Worm (Caenorhabditis elegans) whole organism, early embryonic: Measurements from ENCODE around the gene taf-11.1.

Experiments
- B0310.2 ChIP-seq: sonication (generic microtip); optimal IDR thresholded peaks from 2 replicates; lab custom pipeline; 2016; ENCODE audit warnings: mild to moderate bottlenecking, missing genetic modification characterization, missing compliant biosample characterization
- ama-1 ChIP-seq: fragments of 150-350 bp; optimal IDR thresholded peaks from 2 replicates; lab custom pipeline; 2014
- ceh-13 ChIP-seq: fragments of 200-800 bp; sonication (Bioruptor generic); optimal IDR thresholded peaks from 2 replicates; lab custom pipeline; 2018; ENCODE audit warnings: mild to moderate bottlenecking, missing genetic modification characterization, missing compliant biosample characterization
- flt-1 ChIP-seq: fragments of 200-800 bp; sonication (Bioruptor generic); IDR thresholded peaks from 2 replicates; pipeline ENCODE4 v1.3.6; 2022; ENCODE audit warnings: missing genetic modification characterization, missing compliant biosample characterization
- hmbx-1 ChIP-seq: sonication (generic microtip); optimal IDR thresholded peaks from 2 replicates; lab custom pipeline; 2016; ENCODE audit warnings: mild to moderate bottlenecking, missing genetic modification characterization, missing compliant biosample characterization
- hmg-4 ChIP-seq: fragments of 200-800 bp; sonication (Bioruptor generic); optimal IDR thresholded peaks from 2 replicates; lab custom pipeline; 2018; ENCODE audit warnings: mild to moderate bottlenecking, missing genetic modification characterization, missing compliant biosample characterization
- scrt-1 ChIP-seq: fragments of 200-800 bp; sonication (Bioruptor generic); IDR thresholded peaks from 2 replicates; pipeline ENCODE4 v1.3.6; 2022; ENCODE audit warnings: missing genetic modification characterization, missing compliant biosample characterization

DNA sequence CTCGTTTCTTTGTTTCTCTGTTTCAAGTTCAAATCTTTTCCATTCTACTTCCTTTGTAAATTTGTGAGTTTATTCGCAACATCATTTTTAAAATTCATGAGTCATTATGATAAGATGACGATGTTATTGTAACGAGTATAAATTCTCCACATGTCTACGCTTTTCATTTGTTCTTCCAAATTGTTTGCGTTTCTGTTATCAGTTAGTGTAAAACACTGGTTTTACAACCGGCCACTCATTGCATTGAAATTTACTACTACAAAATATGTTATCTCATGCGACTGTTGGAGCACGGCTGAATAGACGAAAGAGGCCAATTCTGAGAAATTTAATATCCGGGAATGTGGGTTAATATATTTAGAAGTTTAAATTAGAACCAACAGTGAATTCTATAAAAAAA is 27.4 kb downstream of the taf-11.1 start, which contains the start of gene C52B9.19:
- TF ChIP-seq ceh-13 (GFP tag; lab: Kevin White, UChicago) (no peak), hmbx-1 (tag; lab: Kevin White, UChicago) (no peak), scrt-1 (GFP tag; lab: Robert Waterston, UW) (no peak), flt-1 (GFP tag; lab: Robert Waterston, UW) (no peak), ama-1 (no peak), B0310.2 (tag; lab: Kevin White, UChicago) (no peak), hmg-4 (no peak)
